Worm (Caenorhabditis elegans) whole organism, mixed stage, embryonic: ENCODE data around the gene fbxb-75.

Experiments
- ceh-39 ChIP-seq: fragments of 150-350 bp; optimal IDR thresholded peaks from 2 replicates; lab custom pipeline; 2014; ENCODE audit warnings: missing biosample characterization, missing genetic modification characterization
- elt-3 ChIP-seq: fragments of 150-350 bp; optimal IDR thresholded peaks from 2 replicates; lab custom pipeline; 2014; ENCODE audit warnings: missing biosample characterization, missing genetic modification characterization
- lin-13 ChIP-seq: fragments of 150-350 bp; optimal IDR thresholded peaks from 2 replicates; lab custom pipeline; 2014; ENCODE audit warnings: missing biosample characterization, missing genetic modification characterization
- nhr-237 ChIP-seq: fragments of 150-350 bp; optimal IDR thresholded peaks from 2 replicates; lab custom pipeline; 2014; ENCODE audit warnings: missing biosample characterization, missing genetic modification characterization
- nhr-76 ChIP-seq: sonication (generic microtip); optimal IDR thresholded peaks from 2 replicates; lab custom pipeline; 2017; ENCODE audit warnings: missing biosample characterization, missing genetic modification characterization
- pha-4 ChIP-seq: fragments of 150-350 bp; optimal IDR thresholded peaks from 2 replicates; lab custom pipeline; 2018; ENCODE audit warnings: missing biosample characterization, missing genetic modification reagents, missing genetic modification characterization
- unc-120 ChIP-seq: sonication (generic microtip); optimal IDR thresholded peaks from 2 replicates; lab custom pipeline; 2017; ENCODE audit warnings: missing genetic modification characterization, missing compliant biosample characterization; ENCODE audit not compliant: poor library complexity, severe bottlenecking
- unc-39 ChIP-seq: fragments of 150-350 bp; optimal IDR thresholded peaks from 2 replicates; lab custom pipeline; 2014; ENCODE audit warnings: missing biosample characterization, missing genetic modification characterization
- ztf-11 ChIP-seq: fragments of 150-350 bp; optimal IDR thresholded peaks from 2 replicates; lab custom pipeline; 2014; ENCODE audit warnings: missing biosample characterization, missing genetic modification characterization

DNA sequence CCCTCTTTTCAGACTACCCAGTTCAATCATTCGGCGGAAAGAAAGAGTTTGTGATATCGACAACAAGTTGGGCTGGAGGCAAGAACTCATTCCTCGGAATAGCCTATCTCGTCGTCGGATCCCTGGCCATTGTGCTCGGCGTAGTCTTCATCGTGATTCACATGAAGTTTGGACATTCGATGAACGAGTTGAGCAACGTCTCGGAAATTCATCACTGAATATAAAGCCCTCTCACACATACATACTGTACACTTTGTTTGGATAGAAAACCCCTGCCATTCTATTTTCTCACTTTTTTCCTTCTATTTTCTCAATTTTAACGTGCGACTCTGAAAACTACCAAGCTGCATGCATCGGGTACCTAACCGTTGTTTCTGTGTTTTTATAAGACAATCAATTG, 8.5 kb upstream of the fbxb-75 start, which contains the start of gene R08C7.12:
- TF ChIP-seq pha-4 (tag; lab: Kevin White, UChicago) (no peak), unc-120 (tag; lab: Kevin White, UChicago) (no peak), ztf-11 (tag; lab: Kevin White, UChicago) (no peak), nhr-237 (no peak), unc-39 (tag; lab: Kevin White, UChicago) (no peak), nhr-76 (tag; lab: Kevin White, UChicago) (no peak), elt-3 (tag; lab: Kevin White, UChicago) (no peak), ceh-39 (tag; lab: Kevin White, UChicago) (no peak), lin-13 (tag; lab: Kevin White, UChicago) (no peak)
